Fruit fly (Drosophila melanogaster) whole organism, wandering third instar larva: ENCODE measurements around the gene Rsf1.

ENCODE experiments used
- Abd-B ChIP-seq: fragments of >200 bp; optimal IDR thresholded peaks from 2 replicates; lab custom pipeline; 2017; ENCODE audit warnings: missing biosample characterization, missing genetic modification characterization
- Hnf4 ChIP-seq: fragments of 200-800 bp; sonication (Bioruptor generic); optimal IDR thresholded peaks from 2 replicates; lab custom pipeline; 2016; ENCODE audit warnings: missing biosample characterization, mild to moderate bottlenecking, missing genetic modification characterization
- Myc ChIP-seq: fragments of >200 bp; optimal IDR thresholded peaks from 2 replicates; lab custom pipeline; 2017
- ey ChIP-seq: fragments of 200-800 bp; sonication (Bioruptor generic); optimal IDR thresholded peaks from 2 replicates; lab custom pipeline; 2016; ENCODE audit warnings: missing biosample characterization, missing genetic modification characterization
- foxo ChIP-seq, 2 experiments: fragments of 200-800 bp; sonication (Bioruptor generic); optimal IDR thresholded peaks; 2 replicates in 1 of 2; 3 replicates in 1 of 2; lab custom pipeline; 2016 to 2017; ENCODE audit warnings: missing biosample characterization in 2 of 2, missing genetic modification characterization in 2 of 2
- fru ChIP-seq: fragments of 200-800 bp; sonication (Bioruptor generic); optimal IDR thresholded peaks from 3 replicates; lab custom pipeline; 2016; ENCODE audit warnings: missing biosample characterization, mild to moderate bottlenecking, missing genetic modification characterization
- h ChIP-seq: fragments of 200-800 bp; sonication (Bioruptor generic); optimal IDR thresholded peaks from 3 replicates; lab custom pipeline; 2016; ENCODE audit warnings: missing biosample characterization, mild to moderate bottlenecking, missing genetic modification characterization
- pan ChIP-seq: fragments of >200 bp; optimal IDR thresholded peaks from 2 replicates; lab custom pipeline; 2017
- tai ChIP-seq: sonication (Bioruptor generic); optimal IDR thresholded peaks from 2 replicates; lab custom pipeline; 2016; ENCODE audit warnings: missing biosample characterization, missing genetic modification characterization
- usp ChIP-seq: fragments of >200 bp; optimal IDR thresholded peaks from 2 replicates; lab custom pipeline; 2017; ENCODE audit warnings: missing biosample characterization, missing genetic modification characterization

DNA sequence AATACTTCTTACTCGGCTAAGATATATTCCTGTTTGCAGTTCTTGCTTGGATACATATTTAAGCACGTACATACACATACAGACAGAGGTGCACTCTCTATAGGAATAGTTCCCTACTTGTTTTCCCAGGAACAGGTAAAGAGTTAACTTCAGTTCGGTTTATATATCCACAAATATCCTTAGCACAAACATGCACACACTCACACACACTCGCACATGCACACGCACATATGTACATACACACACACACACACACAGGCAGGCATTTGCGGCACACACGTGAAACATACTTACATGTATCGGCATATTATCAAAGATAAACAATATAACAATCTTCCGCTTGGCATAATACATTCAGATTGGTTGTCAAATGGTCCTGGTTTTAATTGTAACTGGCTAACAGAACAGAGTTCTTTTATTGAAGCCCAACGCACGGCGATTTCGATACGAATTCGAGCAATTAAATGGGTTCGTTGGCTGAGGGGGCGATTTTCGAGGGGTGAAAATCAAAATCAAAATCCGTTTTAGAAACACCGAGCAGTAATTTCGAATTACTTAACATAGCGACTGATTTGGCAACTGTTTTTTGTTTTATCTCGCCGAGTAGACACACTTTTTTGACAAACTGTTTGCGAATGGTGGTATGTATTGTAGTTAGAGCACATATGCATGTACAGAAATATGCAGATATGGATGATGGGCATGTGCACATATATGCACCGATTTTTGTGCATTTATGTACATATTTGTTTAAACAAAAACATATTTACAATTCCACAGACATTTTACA, 3.2 kb downstream of the Rsf1 start:
- TF ChIP-seq ey (peak; percentile 9), pan (lab: Kevin White, UChicago) (no peak), foxo (GFP tag; optimal IDR thresholded peaks at IDR 0.05; lab: Kevin White, UChicago) (no peak), usp (no peak), h (GFP tag; lab: Kevin White, UChicago) (no peak), Myc (lab: Kevin White, UChicago) (no peak), Hnf4 (GFP tag; lab: Kevin White, UChicago) (no peak), fru (GFP tag; lab: Kevin White, UChicago) (no peak), Abd-B (GFP tag; lab: Kevin White, UChicago) (no peak), tai (GFP tag; lab: Kevin White, UChicago) (no peak)
